Worm (Caenorhabditis elegans) whole organism, late embryonic: ENCODE measurements around the gene F52D1.2.

ENCODE experiments used
- ceh-24 ChIP-seq: sonication (generic microtip); optimal IDR thresholded peaks from 2 replicates; lab custom pipeline; 2016; ENCODE audit warnings: mild to moderate bottlenecking, missing genetic modification characterization, missing compliant biosample characterization
- eyg-1 ChIP-seq: sonication (generic microtip); optimal IDR thresholded peaks from 2 replicates; lab custom pipeline; 2016; ENCODE audit warnings: missing genotype, missing genetic modification characterization, missing compliant biosample characterization
- hlh-6 ChIP-seq: sonication (generic microtip); optimal IDR thresholded peaks from 2 replicates; lab custom pipeline; 2016; ENCODE audit warnings: missing genotype, missing genetic modification characterization, missing compliant biosample characterization
- ztf-16 ChIP-seq: sonication (generic microtip); optimal IDR thresholded peaks from 2 replicates; lab custom pipeline; 2017; ENCODE audit warnings: missing genetic modification characterization, missing compliant biosample characterization

ce11 chrX:440420-440819 is 9.6 kb downstream of the F52D1.2 start:
- TF ChIP-seq ceh-24 (tag; lab: Kevin White, UChicago) (no peak), ztf-16 (tag; lab: Kevin White, UChicago) (no peak), eyg-1 (tag; lab: Kevin White, UChicago) (no peak), hlh-6 (no peak)
